Worm (Caenorhabditis elegans): ENCODE measurements around the gene pipp-4P.
A peak's percentile ranks its signal among the peaks of the same experiment; 100 is the strongest.

DNA sequence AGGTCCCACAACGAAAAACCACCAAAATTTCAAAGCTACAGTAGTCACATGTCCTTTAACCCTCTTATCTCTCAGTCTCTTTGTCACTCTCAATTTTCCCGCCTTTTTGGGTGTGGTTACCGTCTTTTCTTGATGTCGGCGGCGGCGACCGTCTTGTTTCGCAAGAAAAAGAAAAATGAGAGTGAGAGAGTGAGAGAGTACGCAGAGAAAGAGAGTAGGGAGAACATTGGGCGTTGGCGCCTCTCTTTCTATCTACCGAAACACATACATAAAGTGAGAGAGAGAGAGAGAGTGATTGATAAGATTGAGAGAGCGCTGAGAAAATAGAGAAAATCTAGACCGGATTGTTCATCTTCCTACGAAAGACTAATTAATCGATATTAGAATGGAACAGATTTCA lies 56.9 kb downstream of the pipp-4P start:
- TF ChIP-seq W03F9.2 (tag; optimal IDR thresholded peaks at IDR 0.05), result peak; percentile 16
- TF ChIP-seq him-1 (tag; optimal IDR thresholded peaks at IDR 0.05), result no peak

Measured in whole organism, L4/young adult.